Worm (Caenorhabditis elegans) whole organism, L4 larva: ENCODE results near the gene C17G1.2.
A peak's percentile ranks its signal among the peaks of the same experiment; 100 is the strongest.

Experiments
- F10B5.3 ChIP-seq: sonication (generic microtip); optimal IDR thresholded peaks from 2 replicates; lab custom pipeline; 2016; ENCODE audit warnings: mild to moderate bottlenecking, missing genetic modification characterization, missing compliant biosample characterization
- F44E2.7 ChIP-seq: fragments of 200-800 bp; sonication (Bioruptor generic); IDR thresholded peaks from 2 replicates; pipeline ENCODE4 v2.1.2; 2022; ENCODE audit warnings: missing genetic modification characterization, missing compliant biosample characterization
- R02D3.7 ChIP-seq: fragments of 150-350 bp; sonication (generic microtip); optimal IDR thresholded peaks from 3 replicates; lab custom pipeline; 2014; ENCODE audit warnings: missing biosample characterization, missing genetic modification characterization
- T26A8.4 ChIP-seq: fragments of 200-800 bp; sonication (Bioruptor generic); IDR thresholded peaks from 2 replicates; pipeline ENCODE4 v1.3.6; 2022; ENCODE audit warnings: missing genetic modification characterization, missing compliant biosample characterization
- aha-1 ChIP-seq: fragments of 150-350 bp; peaks from one replicate; lab custom pipeline; 2014; ENCODE audit warnings: missing biosample characterization, missing genetic modification characterization
- ama-1 ChIP-seq: fragments of 150-350 bp; optimal IDR thresholded peaks from 2 replicates; lab custom pipeline; 2014; ENCODE audit warnings: inconsistent platforms, mixed read lengths
- arid-1 ChIP-seq: fragments of 200-800 bp; sonication (Bioruptor generic); conservative IDR thresholded peaks from 2 replicates; pipeline ENCODE4 v1.3.6; 2022; ENCODE audit warnings: missing genetic modification reagents, missing genetic modification characterization, missing compliant biosample characterization
- ceh-20 ChIP-seq: fragments of 200-800 bp; sonication (Bioruptor generic); IDR thresholded peaks from 2 replicates; pipeline ENCODE4 v1.3.6; 2022; ENCODE audit warnings: missing genetic modification reagents, missing genetic modification characterization, missing compliant biosample characterization
- ceh-28 ChIP-seq: fragments of 150-350 bp; optimal IDR thresholded peaks from 2 replicates; lab custom pipeline; 2014; ENCODE audit warnings: missing biosample characterization, missing genetic modification reagents, missing genetic modification characterization
- ceh-44 ChIP-seq: fragments of 200-800 bp; sonication (Bioruptor generic); IDR thresholded peaks from 2 replicates; pipeline ENCODE4 v1.3.6; 2022; ENCODE audit warnings: missing genetic modification reagents, missing genetic modification characterization, missing compliant biosample characterization
- ctbp-1 ChIP-seq: fragments of 200-800 bp; sonication (Bioruptor generic); IDR thresholded peaks from 2 replicates; pipeline ENCODE4 v1.3.6; 2022; ENCODE audit warnings: missing genetic modification reagents, missing genetic modification characterization, missing compliant biosample characterization
- daf-12 ChIP-seq: fragments of 150-350 bp; optimal IDR thresholded peaks from 2 replicates; lab custom pipeline; 2014; ENCODE audit warnings: missing biosample characterization, missing genetic modification reagents, missing genetic modification characterization
- daf-16 ChIP-seq, 3 experiments: sonication (generic microtip); optimal IDR thresholded peaks; 2 replicates each; lab custom pipeline; 2016 to 2017; ENCODE audit warnings: missing genetic modification characterization in 3 of 3, missing genetic modification reagents in 3 of 3, mild to moderate bottlenecking in 2 of 3, missing compliant biosample characterization in 2 of 3, missing biosample characterization in 1 of 3, moderate library complexity in 1 of 3
- daf-8 ChIP-seq: fragments of 200-800 bp; sonication (Bioruptor generic); IDR thresholded peaks from 2 replicates; pipeline ENCODE4 v1.3.6; 2022; ENCODE audit warnings: missing genetic modification characterization, missing compliant biosample characterization
- dmd-6 ChIP-seq: fragments of 200-800 bp; sonication (Bioruptor generic); IDR thresholded peaks from 2 replicates; pipeline ENCODE4 v1.3.6; 2022; ENCODE audit warnings: missing genetic modification reagents, missing genetic modification characterization, missing compliant biosample characterization
- dpl-1 ChIP-seq: fragments of 150-350 bp; optimal IDR thresholded peaks from 2 replicates; lab custom pipeline; 2014; ENCODE audit warnings: missing biosample characterization, missing genetic modification reagents, missing genetic modification characterization
- duxl-1 ChIP-seq: sonication (generic microtip); optimal IDR thresholded peaks from 2 replicates; lab custom pipeline; 2016; ENCODE audit warnings: mild to moderate bottlenecking, missing genetic modification characterization, moderate library complexity, missing compliant biosample characterization; ENCODE audit not compliant: poor library complexity
- hif-1 ChIP-seq, 2 experiments: sonication (generic microtip); optimal IDR thresholded peaks; 2 replicates each; lab custom pipeline; 2016 to 2017; ENCODE audit warnings: missing compliant biosample characterization in 2 of 2, missing genetic modification characterization in 2 of 2, missing genetic modification reagents in 2 of 2, missing genotype in 2 of 2, mild to moderate bottlenecking in 1 of 2
- hlh-11 ChIP-seq: fragments of 200-800 bp; sonication (Bioruptor generic); optimal IDR thresholded peaks from 2 replicates; lab custom pipeline; 2018; ENCODE audit warnings: mild to moderate bottlenecking, missing genetic modification characterization, missing compliant biosample characterization
- hmg-1.1 ChIP-seq: fragments of 200-800 bp; sonication (Bioruptor generic); IDR thresholded peaks from 2 replicates; pipeline ENCODE4 v1.3.6; 2022; ENCODE audit warnings: missing genetic modification reagents, missing genetic modification characterization, missing compliant biosample characterization
- lin-1 ChIP-seq: fragments of 200-800 bp; sonication (Bioruptor generic); IDR thresholded peaks from 2 replicates; pipeline ENCODE4 v1.3.6; 2022; ENCODE audit warnings: missing genetic modification reagents, missing genetic modification characterization, missing compliant biosample characterization
- lin-15B ChIP-seq: fragments of 150-350 bp; sonication (generic microtip); optimal IDR thresholded peaks from 3 replicates; lab custom pipeline; 2014; ENCODE audit warnings: missing biosample characterization, missing genetic modification characterization
- lin-38 ChIP-seq: fragments of 200-800 bp; sonication (Bioruptor generic); IDR thresholded peaks from 2 replicates; pipeline ENCODE4 v1.3.6; 2022; ENCODE audit warnings: missing genetic modification reagents, missing genetic modification characterization, missing compliant biosample characterization
- lsy-2 ChIP-seq, 2 experiments: fragments of 150-350 bp in 1 of 2; sonication (generic microtip) in 1 of 2; optimal IDR thresholded peaks; 2 replicates each; lab custom pipeline; 2014 to 2017; ENCODE audit warnings: missing biosample characterization in 2 of 2, missing genetic modification characterization in 2 of 2
- madf-9 ChIP-seq: fragments of 200-800 bp; sonication (Bioruptor generic); conservative IDR thresholded peaks from 2 replicates; pipeline ENCODE4 v1.3.6; 2022; ENCODE audit warnings: missing genetic modification reagents, missing genetic modification characterization, missing compliant biosample characterization
- mdl-1 ChIP-seq, 2 experiments: fragments of 150-350 bp in 1 of 2; sonication (generic microtip) in 1 of 2; optimal IDR thresholded peaks; 2 replicates each; lab custom pipeline; 2014 to 2017; ENCODE audit warnings: missing biosample characterization in 2 of 2, missing genetic modification characterization in 2 of 2
- mep-1 ChIP-seq: fragments of 150-350 bp; sonication (generic microtip); optimal IDR thresholded peaks from 3 replicates; lab custom pipeline; 2014; ENCODE audit warnings: missing biosample characterization, missing genetic modification characterization
- mxl-3 ChIP-seq: fragments of 200-800 bp; sonication (Bioruptor generic); optimal IDR thresholded peaks from 2 replicates; lab custom pipeline; 2018; ENCODE audit warnings: mild to moderate bottlenecking, missing genetic modification characterization, missing compliant biosample characterization
- nhr-10 ChIP-seq: fragments of 150-350 bp; optimal IDR thresholded peaks from 2 replicates; lab custom pipeline; 2014; ENCODE audit warnings: missing biosample characterization, missing genetic modification characterization
- nhr-102 ChIP-seq: sonication (generic microtip); optimal IDR thresholded peaks from 2 replicates; lab custom pipeline; 2016; ENCODE audit warnings: mild to moderate bottlenecking, missing genetic modification characterization, moderate library complexity, missing compliant biosample characterization
- nhr-11 ChIP-seq: fragments of 150-350 bp; optimal IDR thresholded peaks from 2 replicates; lab custom pipeline; 2014; ENCODE audit warnings: missing biosample characterization, missing genetic modification characterization
- nhr-237 ChIP-seq: sonication (generic microtip); optimal IDR thresholded peaks from 2 replicates; lab custom pipeline; 2017; ENCODE audit warnings: missing biosample characterization, missing genetic modification characterization
- nhr-25 ChIP-seq: sonication (generic microtip); optimal IDR thresholded peaks from 2 replicates; lab custom pipeline; 2017; ENCODE audit warnings: missing genetic modification characterization, mild to moderate bottlenecking, missing compliant biosample characterization, antibody characterized with exemption, moderate library complexity, borderline replicate concordance; ENCODE audit not compliant: insufficient read depth
- nhr-28 ChIP-seq: fragments of 150-350 bp; optimal IDR thresholded peaks from 2 replicates; lab custom pipeline; 2014; ENCODE audit warnings: missing biosample characterization, missing genetic modification characterization
- nhr-41 ChIP-seq: fragments of 200-800 bp; sonication (Bioruptor generic); IDR thresholded peaks from 2 replicates; pipeline ENCODE4 v1.3.6; 2022; ENCODE audit warnings: missing genetic modification reagents, missing genetic modification characterization, missing compliant biosample characterization
- nhr-42 ChIP-seq: fragments of 200-800 bp; sonication (Bioruptor generic); IDR thresholded peaks from 2 replicates; pipeline ENCODE4 v1.3.6; 2022; ENCODE audit warnings: missing genetic modification characterization, missing compliant biosample characterization
- nhr-6 ChIP-seq: fragments of 150-350 bp; optimal IDR thresholded peaks from 2 replicates; lab custom pipeline; 2014; ENCODE audit warnings: missing biosample characterization, missing genetic modification characterization
- nhr-77 ChIP-seq: fragments of 150-350 bp; optimal IDR thresholded peaks from 2 replicates; lab custom pipeline; 2014; ENCODE audit warnings: missing biosample characterization, missing genetic modification characterization
- pha-4 ChIP-seq, 2 experiments: fragments of 150-350 bp in 1 of 2; fragments of 200-800 bp in 1 of 2; sonication (Bioruptor generic) in 1 of 2; IDR thresholded peaks in 1 of 2; optimal IDR thresholded peaks in 1 of 2; 2 replicates each; pipeline versions ENCODE4 v1.3.6 to Lab custom; 2014 to 2022; ENCODE audit warnings: missing genetic modification characterization in 2 of 2, missing genetic modification reagents in 2 of 2, missing biosample characterization in 1 of 2, missing compliant biosample characterization in 1 of 2
- php-3 ChIP-seq: fragments of 200-800 bp; sonication (Bioruptor generic); IDR thresholded peaks from 2 replicates; pipeline ENCODE4 v1.3.6; 2022; ENCODE audit warnings: missing genetic modification reagents, missing genetic modification characterization, missing compliant biosample characterization
- pqm-1 ChIP-seq: sonication (generic microtip); optimal IDR thresholded peaks from 2 replicates; lab custom pipeline; 2017; ENCODE audit warnings: missing biosample characterization, missing genetic modification characterization
- sdz-12 ChIP-seq: fragments of 200-800 bp; sonication (Bioruptor generic); optimal IDR thresholded peaks from 2 replicates; lab custom pipeline; 2018; ENCODE audit warnings: mild to moderate bottlenecking, missing genetic modification characterization, missing compliant biosample characterization
- set-16 ChIP-seq: fragments of 200-800 bp; sonication (Bioruptor generic); IDR thresholded peaks from 2 replicates; pipeline ENCODE4 v1.3.6; 2022; ENCODE audit warnings: missing genetic modification reagents, missing genetic modification characterization, missing compliant biosample characterization
- skn-1 ChIP-seq: fragments of 150-350 bp; optimal IDR thresholded peaks from 2 replicates; lab custom pipeline; 2014; ENCODE audit warnings: missing biosample characterization, missing genetic modification characterization
- snpc-4 ChIP-seq: fragments of 150-350 bp; optimal IDR thresholded peaks from 2 replicates; lab custom pipeline; 2014; ENCODE audit warnings: missing biosample characterization, missing genetic modification characterization
- unc-39 ChIP-seq: sonication (generic microtip); optimal IDR thresholded peaks from 2 replicates; lab custom pipeline; 2017; ENCODE audit warnings: missing biosample characterization, missing genetic modification characterization
- zag-1 ChIP-seq: fragments of 150-350 bp; optimal IDR thresholded peaks from 2 replicates; lab custom pipeline; 2014; ENCODE audit warnings: missing biosample characterization, missing genetic modification characterization
- zfp-3 ChIP-seq: fragments of 200-800 bp; sonication (Bioruptor generic); conservative IDR thresholded peaks from 2 replicates; pipeline ENCODE4 v1.3.6; 2022; ENCODE audit warnings: missing genetic modification reagents, missing genetic modification characterization, missing compliant biosample characterization
- ztf-7 ChIP-seq: fragments of 150-350 bp; optimal IDR thresholded peaks from 2 replicates; lab custom pipeline; 2014; ENCODE audit warnings: missing biosample characterization, missing genetic modification characterization

The C17G1.2 gene

DNA sequence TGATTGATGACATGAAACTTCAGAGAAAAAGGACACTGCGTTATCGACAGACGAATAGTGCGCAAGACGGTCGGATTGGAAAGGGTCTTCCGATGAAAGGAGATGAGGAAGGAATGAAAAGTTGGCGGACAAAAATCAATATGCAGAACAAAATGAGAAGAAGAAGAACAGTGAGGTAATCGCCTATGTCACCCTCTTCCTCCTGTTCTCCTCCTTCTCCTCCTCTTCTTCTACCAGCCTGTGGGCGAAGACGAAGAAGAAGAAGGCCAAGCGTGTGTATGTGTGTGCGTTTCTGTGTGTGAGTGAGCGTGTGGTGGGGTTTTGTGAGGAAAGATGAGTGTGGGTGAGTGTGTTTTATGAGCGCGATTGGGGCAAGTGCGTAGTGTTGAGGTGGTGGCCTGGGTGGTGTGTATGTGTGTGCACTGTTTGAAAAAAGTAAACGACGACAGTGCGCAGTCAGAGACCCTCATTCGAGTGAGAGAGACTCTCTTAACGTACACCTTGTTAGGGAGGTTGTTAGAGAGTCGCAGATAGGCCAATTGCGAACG lies 10.9 kb downstream of the C17G1.2 start, which contains the start of gene tsp-21:
Gene tsp-21 (plus strand): TSS at position 146 of the 548 bp plus-strand sequence.
- TF ChIP-seq nhr-11 (tag; lab: Kevin White, UChicago) (peak; percentile 61), pqm-1 (tag; lab: Kevin White, UChicago) (peak; percentile 36), mxl-3 (peak; percentile 81), zfp-3 (GFP tag; lab: Robert Waterston, UW) (no peak), nhr-28 (tag; lab: Kevin White, UChicago) (peak; percentile 83), duxl-1 (tag; lab: Kevin White, UChicago) (peak; percentile 34), nhr-237 (tag; lab: Kevin White, UChicago) (peak; percentile 27), nhr-77 (tag; lab: Kevin White, UChicago) (peak; percentile 91), lin-38 (peak; percentile 60), daf-12 (tag; lab: Kevin White, UChicago) (no peak), mep-1 (tag; lab: Kevin White, UChicago) (peak; percentile 96), daf-16 (GFP tag; optimal IDR thresholded peaks at IDR 0.05; lab: Kevin White, UChicago) (no peak), daf-16 (tag; optimal IDR thresholded peaks at IDR 0.05; lab: Kevin White, UChicago) (peak; percentile 87), F10B5.3 (peak; percentile 14), arid-1 (no peak; the same call in 1 of the 2 replicates), daf-8 (GFP tag; lab: Robert Waterston, UW) (no peak), hmg-1.1 (GFP tag; lab: Robert Waterston, UW) (peak; percentile 82), sdz-12 (GFP tag; lab: Kevin White, UChicago) (no peak), nhr-10 (tag; lab: Kevin White, UChicago) (peak; percentile 54), aha-1 (peak; percentile 97), nhr-41 (GFP tag; lab: Robert Waterston, UW) (0 out of 2 replicates have a peak, but pooled peaks have one; percentile 38), nhr-25 (tag; lab: Kevin White, UChicago) (peak; percentile 86), nhr-6 (peak; percentile 70), ztf-7 (tag; lab: Kevin White, UChicago) (peak; percentile 32), lin-1 (0 out of 2 replicates have a peak, but pooled peaks have one; percentile 32), ceh-44 (GFP tag; lab: Robert Waterston, UW) (no peak), T26A8.4 (GFP tag; lab: Robert Waterston, UW) (peak; percentile 61), madf-9 (GFP tag; lab: Robert Waterston, UW) (peak; percentile 40; the same call in 1 of the 2 replicates), F44E2.7 (GFP tag; lab: Robert Waterston, UW) (no peak), dpl-1 (GFP tag; lab: Kevin White, UChicago) (peak; percentile 47), R02D3.7 (tag; lab: Kevin White, UChicago) (no peak), mdl-1 (tag; optimal IDR thresholded peaks at IDR 0.05; lab: Kevin White, UChicago) (peak; percentile 28 to 79), ceh-28 (tag; lab: Kevin White, UChicago) (peak; percentile 47), dmd-6 (GFP tag; lab: Robert Waterston, UW) (peak; percentile 50), lin-15B (no peak), zag-1 (tag; lab: Kevin White, UChicago) (no peak), hif-1 (tag; optimal IDR thresholded peaks at IDR 0.05; lab: Kevin White, UChicago) (peak in 1 of 2 experiments; percentile 68), ctbp-1 (GFP tag; lab: Robert Waterston, UW) (peak; percentile 58; the same call in 1 of the 2 replicates), set-16 (peak; percentile 66), php-3 (GFP tag; lab: Robert Waterston, UW) (peak; percentile 69), lsy-2 (tag; optimal IDR thresholded peaks at IDR 0.05; lab: Kevin White, UChicago) (peak; percentile 77 to 78), snpc-4 (tag; lab: Kevin White, UChicago) (no peak), unc-39 (tag; lab: Kevin White, UChicago) (no peak), ceh-20 (GFP tag; lab: Robert Waterston, UW) (0 out of 2 replicates have a peak, but pooled peaks have one; percentile 11), ama-1 (peak; percentile 73), skn-1 (no peak), nhr-102 (tag; lab: Kevin White, UChicago) (peak; percentile 52), hlh-11 (peak; percentile 89), nhr-42 (GFP tag; lab: Robert Waterston, UW) (0 out of 2 replicates have a peak, but pooled peaks have one; percentile 43), pha-4 (GFP tag; IDR thresholded peaks at IDR 0.05; lab: Robert Waterston, UW) (no peak; the same call in 1 of the 2 replicates), pha-4 (tag; optimal IDR thresholded peaks at IDR 0.05; lab: Kevin White, UChicago) (peak; percentile 53)
